Worm (Caenorhabditis elegans) whole organism, L4/young adult: ENCODE results near the gene ced-9.

Source experiments
- W03F9.2 ChIP-seq: fragments of 150-350 bp; optimal IDR thresholded peaks from 2 replicates; lab custom pipeline; 2014; ENCODE audit warnings: missing biosample characterization, missing genetic modification characterization
- dao-5 ChIP-seq: sonication (generic microtip); optimal IDR thresholded peaks from 2 replicates; lab custom pipeline; 2016; ENCODE audit warnings: missing genotype, missing genetic modification characterization, moderate library complexity, missing compliant biosample characterization
- him-1 ChIP-seq: sonication (generic microtip); optimal IDR thresholded peaks from 2 replicates; lab custom pipeline; 2016; ENCODE audit warnings: missing genotype, missing genetic modification reagents, missing genetic modification characterization, missing compliant biosample characterization

The ced-9 gene

DNA sequence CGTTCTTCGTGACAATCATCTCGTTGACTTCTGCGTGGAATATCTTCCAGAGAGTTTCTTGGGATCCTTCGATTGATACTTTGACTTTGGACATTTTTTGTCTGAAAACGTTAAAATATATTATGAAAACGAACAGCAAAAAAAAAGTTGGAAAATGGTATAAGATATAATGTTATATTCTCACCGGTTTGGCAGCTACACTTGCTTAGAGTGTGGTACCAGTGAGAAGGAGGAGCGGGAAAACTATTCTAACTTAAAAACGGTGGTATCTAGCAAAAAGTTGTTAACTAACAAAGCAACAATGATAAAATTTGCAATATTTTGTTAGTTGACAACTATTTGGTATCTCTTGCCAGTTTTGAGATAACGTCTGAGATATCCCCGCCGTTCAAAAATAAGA lies 6.8 kb downstream of the ced-9 start, which contains the start of gene tbx-9:
Gene tbx-9, minus strand, starts transcription at position 101 of the 400 bp plus-strand sequence.
- no peak for TF ChIP-seq dao-5
- no peak for TF ChIP-seq W03F9.2 (tag; lab: Kevin White, UChicago)
- no peak for TF ChIP-seq him-1

DNA sequence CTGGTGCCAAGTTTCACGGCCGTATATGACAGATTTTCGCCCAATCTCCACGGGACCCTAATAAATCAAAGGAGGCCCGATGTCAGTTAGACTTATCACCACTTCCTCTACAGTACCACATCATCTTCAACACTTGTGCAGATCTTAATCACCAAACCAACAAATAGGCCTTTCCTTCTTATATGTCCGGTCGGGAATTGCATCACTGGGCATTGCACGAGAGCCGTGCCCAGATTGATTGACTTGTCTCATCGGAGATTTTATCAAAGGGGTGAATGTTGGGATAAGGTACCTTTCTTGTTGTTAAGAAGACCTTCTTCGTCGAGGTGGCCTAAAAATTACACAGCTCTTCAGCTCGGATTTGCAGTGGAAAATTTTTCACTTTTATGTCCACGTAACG lies 9.8 kb downstream of the ced-9 start:
- TF ChIP-seq dao-5 (no peak), him-1 (no peak), W03F9.2 (tag; lab: Kevin White, UChicago) (no peak)

DNA sequence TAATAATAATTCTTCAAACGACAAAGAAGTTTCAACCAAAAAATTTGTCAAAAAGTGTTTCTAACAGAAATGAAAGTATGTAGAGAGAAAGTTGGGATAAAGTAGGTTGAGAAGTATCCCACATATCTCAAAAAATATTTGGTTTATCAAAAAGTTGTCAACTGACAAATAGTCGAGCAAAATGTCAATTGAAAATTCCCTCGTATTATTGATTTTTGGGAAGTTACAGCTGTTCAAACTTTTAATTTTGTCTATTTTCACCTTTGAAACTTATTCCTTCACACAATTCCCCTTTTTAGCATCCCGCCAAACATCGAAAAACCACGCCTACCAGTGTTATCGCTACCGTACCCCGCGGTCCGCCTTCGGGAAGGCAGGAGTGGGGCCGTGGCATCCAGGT lies 12.1 kb downstream of the ced-9 start, which contains the start of gene tbx-8:
Gene tbx-8, plus strand, starts transcription at position 301 of the 400 bp plus-strand sequence.
- TF ChIP-seq W03F9.2 (tag; lab: Kevin White, UChicago) = no peak
- no peak for TF ChIP-seq dao-5
- TF ChIP-seq him-1 = no peak

DNA sequence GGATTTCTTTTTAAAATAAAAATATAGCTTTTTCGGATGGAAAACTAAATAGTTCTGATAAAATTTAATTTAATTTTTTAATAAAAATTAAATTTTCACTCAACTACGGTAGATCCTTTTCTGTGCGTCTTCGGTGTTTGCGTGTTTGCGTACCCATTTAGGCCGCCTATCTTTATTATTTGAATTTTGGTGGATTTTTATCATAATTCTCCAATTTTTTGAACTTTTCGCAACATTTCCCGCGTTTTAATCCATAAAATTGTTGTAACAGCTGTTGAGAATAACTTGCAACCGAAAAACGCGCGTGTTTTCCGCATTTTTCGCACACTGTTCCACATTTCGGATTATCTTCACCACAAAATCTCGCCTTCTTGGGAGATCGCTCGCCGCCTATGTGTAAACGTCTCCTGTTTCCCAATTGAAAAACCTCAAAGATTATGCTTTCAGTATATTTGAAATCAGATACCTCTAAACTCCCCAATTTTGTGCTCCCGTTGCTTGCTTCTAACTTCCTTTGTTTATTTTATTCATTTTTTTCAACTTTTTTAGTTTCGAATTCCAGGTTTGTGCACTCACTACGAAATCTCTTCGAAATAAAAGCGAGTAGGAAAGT lies 16.7 kb downstream of the ced-9 start, which contains the start of gene T07C4.3:
Gene T07C4.3, plus strand, starts transcription at position 563 of the 613 bp plus-strand sequence.
- TF ChIP-seq W03F9.2 (tag; lab: Kevin White, UChicago) = no peak

DNA sequence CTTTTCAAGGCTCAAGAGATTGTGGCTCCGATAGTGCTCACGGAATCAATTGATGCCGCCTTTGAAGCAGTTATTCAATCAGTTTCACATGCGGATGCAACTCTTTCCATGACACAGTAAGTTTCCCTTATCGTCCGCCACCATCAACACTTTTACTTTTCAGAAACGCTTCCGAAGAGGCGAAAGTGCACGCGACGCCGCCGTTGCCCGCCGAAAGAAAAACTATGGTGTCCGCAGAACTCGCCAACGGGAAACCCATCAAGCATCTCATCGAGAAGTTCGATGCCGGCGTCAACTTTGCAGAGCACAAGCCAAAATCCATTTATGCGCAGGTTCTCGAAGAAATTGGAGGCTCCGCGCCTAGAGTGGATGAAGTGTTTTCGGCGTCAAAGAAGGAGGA lies 18.5 kb downstream of the ced-9 start:
- TF ChIP-seq dao-5 = no peak
- TF ChIP-seq him-1 = no peak
- TF ChIP-seq W03F9.2 (tag; lab: Kevin White, UChicago) = no peak

DNA sequence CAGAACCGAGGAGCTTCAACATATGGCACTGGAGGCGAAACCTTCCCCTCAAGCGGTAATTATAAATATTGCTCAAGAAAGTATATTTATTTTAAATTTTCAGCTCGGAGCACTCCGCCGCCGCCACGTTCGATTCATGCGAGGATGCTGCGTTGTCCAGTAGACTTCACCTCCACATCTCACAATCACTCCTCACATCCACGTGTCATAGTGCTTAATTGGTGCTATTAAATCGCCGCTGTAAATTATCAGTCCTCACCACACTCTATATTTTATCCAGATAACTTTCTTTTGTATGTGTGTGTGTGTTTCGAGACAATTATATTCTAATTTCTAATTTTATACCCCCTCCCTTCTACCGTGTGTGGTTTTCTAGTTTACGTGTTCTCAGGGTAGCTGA lies 19.6 kb downstream of the ced-9 start:
- TF ChIP-seq W03F9.2 (tag; lab: Kevin White, UChicago) (no peak), him-1 (no peak), dao-5 (no peak)

DNA sequence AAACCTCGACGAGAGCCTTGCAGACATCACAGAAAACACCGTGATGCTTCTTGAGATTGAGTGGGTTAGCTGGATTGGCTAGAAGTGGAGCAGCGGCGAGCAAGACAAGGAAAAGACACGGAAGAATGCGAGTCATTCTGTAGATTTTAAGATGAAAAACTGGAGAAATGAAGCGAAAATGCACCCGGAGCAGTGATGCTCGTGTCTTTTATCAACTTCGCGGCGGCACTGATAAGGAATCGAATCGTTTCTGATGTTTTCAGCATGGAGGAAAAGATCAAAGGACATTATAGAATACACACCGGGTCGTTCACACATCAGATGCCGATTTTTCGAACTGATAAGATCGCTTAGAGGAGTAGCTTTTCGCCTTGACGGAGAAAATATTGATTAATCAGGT lies 20.4 kb downstream of the ced-9 start, which contains the start of gene spp-1:
Gene spp-1, minus strand, starts transcription at position 287 of the 400 bp plus-strand sequence.
- TF ChIP-seq him-1 (no peak), W03F9.2 (tag; lab: Kevin White, UChicago) (no peak), dao-5 (no peak)

DNA sequence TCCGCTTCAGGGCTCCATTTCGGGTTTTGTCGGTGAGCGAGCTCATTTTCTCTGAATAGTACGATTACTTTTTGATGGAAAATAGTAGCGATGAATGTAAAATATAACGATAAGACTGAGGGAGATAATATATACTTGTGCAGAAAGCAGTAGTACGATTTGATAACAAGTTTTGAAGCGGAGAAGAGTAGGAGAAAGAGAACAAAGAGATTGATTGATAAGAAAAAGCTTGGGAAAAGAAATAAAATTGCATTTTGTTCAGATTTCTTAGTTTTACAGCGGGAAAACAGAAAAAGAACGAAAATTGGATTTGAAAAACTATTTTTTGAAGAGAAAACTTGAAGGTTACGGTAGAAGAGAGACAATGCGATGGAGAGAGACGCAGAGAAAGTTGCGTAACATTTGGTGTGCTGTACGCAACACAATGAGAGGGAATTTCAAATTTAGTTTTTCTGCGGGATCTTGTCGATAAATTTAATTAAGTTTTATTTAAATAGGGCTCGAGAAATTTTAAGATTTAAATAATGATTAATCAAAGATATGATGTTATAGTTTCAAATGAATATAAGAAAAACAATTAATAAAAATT lies 22.7 kb downstream of the ced-9 start, which contains the start of gene umps-1:
Gene umps-1, minus strand, starts transcription at position 51 of the 589 bp plus-strand sequence.
- peak; percentile 57 for TF ChIP-seq W03F9.2 (tag; lab: Kevin White, UChicago)
- TF ChIP-seq him-1 = no peak
- no peak for TF ChIP-seq dao-5

DNA sequence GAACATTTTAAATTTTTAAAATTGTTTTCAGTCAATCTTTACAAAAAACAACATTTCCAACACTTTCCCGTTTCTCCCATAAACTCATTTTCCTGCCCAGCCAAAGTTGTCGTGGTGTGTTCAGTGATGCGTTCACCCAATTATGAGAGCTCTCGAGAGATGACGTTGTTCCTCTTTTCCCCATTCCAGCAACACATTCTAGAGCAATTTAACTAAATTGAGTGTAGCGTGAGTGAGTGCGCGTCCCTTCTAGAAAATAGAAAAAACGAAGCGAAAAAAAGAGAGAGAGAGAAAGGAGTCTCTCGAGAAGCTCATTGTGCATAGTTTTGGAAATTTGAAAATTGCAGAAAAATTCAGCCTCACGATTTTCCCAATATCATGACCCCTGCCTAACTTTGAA lies 23.8 kb downstream of the ced-9 start:
- TF ChIP-seq him-1 = no peak
- no peak for TF ChIP-seq W03F9.2 (tag; lab: Kevin White, UChicago)
- TF ChIP-seq dao-5 = no peak

DNA sequence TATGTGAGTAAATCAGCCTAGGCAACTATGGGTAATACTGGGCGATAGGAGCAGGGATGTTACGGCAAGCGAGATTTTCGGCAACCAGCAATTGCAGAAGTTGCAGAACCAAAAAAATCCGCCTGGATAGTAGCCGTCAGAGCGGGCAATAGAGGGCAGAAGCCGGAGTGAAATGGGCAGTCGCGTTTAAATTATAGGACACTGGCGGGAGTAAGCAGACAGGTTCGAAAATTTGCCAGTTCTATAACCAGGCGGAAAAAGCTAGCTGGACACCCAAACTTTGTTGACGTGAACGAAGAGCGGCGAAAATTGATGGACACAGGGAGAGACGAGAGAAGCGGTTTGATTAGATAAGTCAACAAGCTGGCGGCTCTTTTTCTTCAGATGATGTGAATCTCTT lies 24.9 kb downstream of the ced-9 start:
- TF ChIP-seq him-1 (no peak), dao-5 (no peak), W03F9.2 (tag; lab: Kevin White, UChicago) (no peak)

DNA sequence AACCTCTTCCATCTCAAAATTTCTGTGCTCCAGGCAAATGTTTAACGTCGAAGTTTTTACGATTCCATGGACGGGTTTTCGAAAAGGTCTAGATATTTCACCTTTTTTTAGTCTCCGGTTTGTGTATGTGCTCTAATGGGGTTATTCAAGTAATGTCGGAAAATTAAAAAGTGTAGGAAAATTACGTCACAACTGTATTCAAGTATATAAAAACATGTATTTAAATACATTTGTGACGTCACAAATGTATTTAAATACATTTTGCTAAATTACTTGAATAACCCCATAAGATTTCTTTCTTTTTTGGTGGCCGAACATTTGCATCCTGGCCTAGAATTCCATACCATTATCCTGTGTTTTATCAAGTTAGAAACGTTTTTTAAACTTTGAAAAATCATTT lies 26.5 kb downstream of the ced-9 start:
- TF ChIP-seq W03F9.2 (tag; lab: Kevin White, UChicago) (no peak), him-1 (no peak), dao-5 (no peak)

DNA sequence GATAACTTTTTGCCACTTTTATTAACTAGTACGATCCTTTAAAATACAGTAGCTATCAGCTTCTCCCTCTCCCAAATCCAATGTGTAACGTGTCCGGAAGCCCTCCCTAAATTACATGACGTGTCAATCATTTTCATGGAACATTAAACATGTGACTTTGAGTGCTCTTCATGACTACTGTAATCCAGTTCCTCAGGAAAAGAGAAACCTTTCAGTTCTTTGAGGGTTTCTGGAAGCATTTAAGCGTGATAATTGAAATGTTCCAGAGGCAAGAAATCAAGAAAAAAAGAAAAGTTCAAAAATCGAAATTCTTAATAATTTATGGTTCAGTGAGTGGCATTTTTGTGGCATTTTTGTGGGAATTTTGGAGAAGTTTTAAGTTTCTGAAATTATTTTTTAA lies 27.9 kb downstream of the ced-9 start:
- TF ChIP-seq him-1 (no peak), dao-5 (no peak), W03F9.2 (tag; lab: Kevin White, UChicago) (no peak)

DNA sequence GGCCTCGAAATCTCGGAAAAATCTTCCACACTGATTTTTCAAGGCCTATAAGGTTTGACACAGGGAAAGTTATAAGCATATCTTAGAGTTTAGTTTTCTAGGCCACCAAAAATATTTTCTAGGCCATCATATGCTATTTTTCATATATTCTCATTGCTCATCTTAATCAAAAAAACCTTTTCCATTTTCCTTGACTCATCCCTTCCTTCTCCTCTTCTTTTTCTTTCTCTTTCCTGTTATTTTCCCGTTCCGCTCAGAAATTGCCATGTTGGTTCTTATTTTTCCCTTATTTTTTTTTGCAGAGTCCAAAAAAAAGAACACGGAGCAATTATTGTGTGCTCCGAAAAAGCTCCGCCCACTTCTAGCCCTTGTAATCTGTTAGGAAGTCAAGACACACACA lies 29.7 kb downstream of the ced-9 start, which contains the start of gene tbc-8:
Gene tbc-8, plus strand, starts transcription at position 301 of the 400 bp plus-strand sequence.
- no peak for TF ChIP-seq W03F9.2 (tag; lab: Kevin White, UChicago)

DNA sequence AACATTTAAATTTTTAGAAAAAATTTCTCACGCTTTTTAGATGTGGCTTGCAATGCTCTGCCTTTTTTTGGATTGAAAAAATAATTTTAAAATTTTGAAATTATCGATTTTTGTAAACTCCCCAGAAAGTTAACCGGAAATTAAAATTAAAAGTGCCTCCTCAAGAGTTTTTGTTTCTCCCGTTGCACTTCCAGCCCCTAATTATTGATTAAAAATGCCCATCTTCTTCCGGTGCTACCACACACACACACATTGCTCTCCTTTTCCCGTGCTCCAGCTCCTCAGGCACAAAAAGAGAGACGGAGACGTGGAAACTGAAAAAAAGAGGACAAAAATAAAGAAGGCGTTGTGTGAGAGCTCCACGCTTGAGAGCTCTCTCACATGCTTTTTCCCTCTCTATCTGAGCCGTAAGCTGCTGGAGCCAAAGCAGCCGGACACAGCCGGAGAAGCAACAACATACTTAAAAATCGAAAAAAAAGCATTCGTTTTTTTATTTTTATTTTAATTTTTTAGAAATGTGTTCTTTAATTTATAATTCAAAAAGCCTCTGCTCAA lies 32.5 kb downstream of the ced-9 start:
- no peak for TF ChIP-seq W03F9.2 (tag; lab: Kevin White, UChicago)
- no peak for TF ChIP-seq dao-5
- TF ChIP-seq him-1 = no peak

DNA sequence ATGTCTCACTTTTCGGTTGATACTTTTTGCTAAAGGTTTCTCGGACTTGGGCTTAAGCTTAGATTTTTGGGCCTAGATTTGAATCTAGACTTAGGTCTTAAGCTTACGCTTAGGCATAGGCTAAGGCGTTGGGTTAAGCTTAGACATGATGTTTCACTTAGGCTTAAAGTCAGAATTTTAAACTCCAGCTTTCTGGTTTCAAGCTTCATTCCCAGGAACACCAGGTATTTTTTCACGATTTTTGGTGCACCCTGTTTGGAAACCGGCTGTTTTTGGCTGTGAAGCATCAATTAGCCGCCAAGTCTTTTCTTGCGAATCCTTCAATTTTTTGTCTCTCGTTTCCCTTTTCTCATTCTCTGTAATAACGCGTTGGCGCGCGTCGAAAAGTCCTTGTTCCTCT lies 38.9 kb downstream of the ced-9 start:
- TF ChIP-seq dao-5 (no peak), W03F9.2 (tag; lab: Kevin White, UChicago) (no peak)
